Worm (Caenorhabditis elegans) whole organism, L4/young adult: ENCODE data around the gene ZK1307.7.

Experiments used
- W03F9.2 ChIP-seq: fragments of 150-350 bp; optimal IDR thresholded peaks from 2 replicates; lab custom pipeline; 2014; ENCODE audit warnings: missing biosample characterization, missing genetic modification characterization
- dao-5 ChIP-seq: sonication (generic microtip); optimal IDR thresholded peaks from 2 replicates; lab custom pipeline; 2016; ENCODE audit warnings: missing genotype, missing genetic modification characterization, moderate library complexity, missing compliant biosample characterization
- him-1 ChIP-seq: sonication (generic microtip); optimal IDR thresholded peaks from 2 replicates; lab custom pipeline; 2016; ENCODE audit warnings: missing genotype, missing genetic modification reagents, missing genetic modification characterization, missing compliant biosample characterization

ce11 chrII:9656210-9656755 lies 19.9 kb downstream of the ZK1307.7 start, which contains the start of gene gstk-1:
- TF ChIP-seq him-1 (tag; lab: Kevin White, UChicago) = no peak
- TF ChIP-seq W03F9.2 (tag; lab: Kevin White, UChicago) = no peak
- no peak for TF ChIP-seq dao-5 (tag; lab: Kevin White, UChicago)
